Worm (Caenorhabditis elegans): ENCODE measurements around the gene M03A1.8.

- TF ChIP-seq nhr-28 (tag; optimal IDR thresholded peaks at IDR 0.05) (no peak), nhr-237 (tag; optimal IDR thresholded peaks at IDR 0.05) (no peak)
Observed at ce11 chrII:4577391-4577790, 17.3 kb downstream of the M03A1.8 start.
